Worm (Caenorhabditis elegans): Measurements from ENCODE around the gene spe-41.

- TF ChIP-seq F23B12.7 (tag; optimal IDR thresholded peaks at IDR 0.05; ENCODE audit: insufficient read depth) (no peak), snpc-4 (GFP tag; optimal IDR thresholded peaks at IDR 0.05) (no peak), snpc-4 (tag; optimal IDR thresholded peaks at IDR 0.05) (no peak)
These were observed 24.4 kb upstream of the spe-41 start for ce11 chrIII:3468384-3468783.

Measured in whole organism, young adult.